Fruit fly (Drosophila melanogaster): ENCODE measurements around the gene SNRPG.

- no peak for TF ChIP-seq CTCF (optimal IDR thresholded peaks at IDR 0.05)
- no peak for TF ChIP-seq CG8478 (optimal IDR thresholded peaks at IDR 0.05)
Observed at dm6 chrX:16651625-16652024, 11.4 kb upstream of the SNRPG start.
